Fruit fly (Drosophila melanogaster): ENCODE results near the gene e.

The e gene

dm6 chr3R:21237099-21237498 is at the start of gene e:
e (minus strand) TSS chr3R:21237177.
- TF ChIP-seq noc (tag; optimal IDR thresholded peaks at IDR 0.05), result no peak

- no peak for TF ChIP-seq noc (tag; optimal IDR thresholded peaks at IDR 0.05)
These were observed 45.9 kb upstream of the e start, which contains the start of gene CG17298 for dm6 chr3R:21282897-21283296. CG17298 (plus strand) TSS chr3R:21283197.

- no peak for TF ChIP-seq noc (tag; optimal IDR thresholded peaks at IDR 0.05)
These were observed 39.1 kb upstream of the e start, which contains the start of gene CG3301 for dm6 chr3R:21276111-21276510. CG3301 (minus strand) TSS chr3R:21276249.

dm6 chr3R:21274870-21275269 is 37.9 kb upstream of the e start:
- no peak for TF ChIP-seq noc (tag; optimal IDR thresholded peaks at IDR 0.05)

- peak; percentile 61 for TF ChIP-seq noc (tag; optimal IDR thresholded peaks at IDR 0.05)
These were observed 36.6 kb upstream of the e start, which contains the start of gene CG3308 for dm6 chr3R:21273427-21274038. CG3308 (minus strand) TSS chr3R:21273817.

- TF ChIP-seq noc (tag; optimal IDR thresholded peaks at IDR 0.05), result no peak
These were observed 34.2 kb upstream of the e start for dm6 chr3R:21271208-21271607.

- TF ChIP-seq noc (tag; optimal IDR thresholded peaks at IDR 0.05), result no peak
These were observed 33.7 kb upstream of the e start for dm6 chr3R:21270609-21271143.

dm6 chr3R:21269923-21270322 is 32.9 kb upstream of the e start, which contains the start of the genes AP-2sigma and Idi:
AP-2sigma (minus strand) TSS chr3R:21270075.
Idi (plus strand) TSS chr3R:21270126.
- peak; percentile 26 for TF ChIP-seq noc (tag; optimal IDR thresholded peaks at IDR 0.05)

dm6 chr3R:21268873-21269272 is 31.9 kb upstream of the e start, which contains the start of gene Rab1:
Rab1 (minus strand) TSS chr3R:21269060.
- TF ChIP-seq noc (tag; optimal IDR thresholded peaks at IDR 0.05), result peak; percentile 18

dm6 chr3R:21267972-21268512 is 31.1 kb upstream of the e start:
- TF ChIP-seq noc (tag; optimal IDR thresholded peaks at IDR 0.05), result no peak

- no peak for TF ChIP-seq noc (tag; optimal IDR thresholded peaks at IDR 0.05)
These were observed 26.2 kb upstream of the e start for dm6 chr3R:21263177-21263576.

dm6 chr3R:21260795-21261194 is 23.8 kb upstream of the e start:
- no peak for TF ChIP-seq noc (tag; optimal IDR thresholded peaks at IDR 0.05)

dm6 chr3R:21254296-21254695 is 17.3 kb upstream of the e start:
- no peak for TF ChIP-seq noc (tag; optimal IDR thresholded peaks at IDR 0.05)

- TF ChIP-seq noc (tag; optimal IDR thresholded peaks at IDR 0.05), result no peak
These were observed 15.5 kb upstream of the e start for dm6 chr3R:21252478-21252877.

dm6 chr3R:21246492-21247061 is 9.6 kb upstream of the e start, which contains the start of gene ETHR:
ETHR (plus strand) TSS chr3R:21247011.
- TF ChIP-seq noc (tag; optimal IDR thresholded peaks at IDR 0.05), result no peak

- TF ChIP-seq noc (tag; optimal IDR thresholded peaks at IDR 0.05), result peak; percentile 72
These were observed 8.9 kb upstream of the e start for dm6 chr3R:21245846-21246245.

- TF ChIP-seq noc (tag; optimal IDR thresholded peaks at IDR 0.05), result no peak
These were observed 5.3 kb upstream of the e start, which contains the start of gene CG5892 for dm6 chr3R:21242318-21242717. CG5892 (plus strand) TSS chr3R:21242618.

Measured in whole organism, larva.